Worm (Caenorhabditis elegans): ENCODE results near the gene F14D7.2.

DNA sequence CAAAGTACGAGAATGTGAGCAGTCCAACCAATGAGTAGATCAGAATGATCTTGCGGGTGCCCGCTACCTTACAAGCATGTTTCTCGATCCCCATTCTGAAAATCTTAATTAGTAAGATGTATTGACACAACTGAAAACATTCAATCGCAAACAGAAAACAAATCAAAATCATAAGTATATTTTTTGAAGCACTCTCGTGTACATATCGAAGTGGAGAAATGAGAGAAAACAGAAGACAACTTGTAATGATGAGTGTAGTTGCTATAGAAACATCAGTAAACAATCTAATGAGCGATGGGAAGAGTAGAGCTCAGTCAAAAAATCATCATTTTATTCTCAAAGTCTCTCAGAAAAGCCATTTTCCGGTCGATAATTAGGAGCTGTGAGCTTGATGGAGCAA is 19.2 kb upstream of the F14D7.2 start, which contains the start of gene F14D7.8:
- TF ChIP-seq alr-1 (tag; optimal IDR thresholded peaks at IDR 0.05; ENCODE audit: borderline replicate concordance): no peak
- TF ChIP-seq C34B4.2 (tag; optimal IDR thresholded peaks at IDR 0.05): no peak
- no peak for TF ChIP-seq ztf-4 (tag; optimal IDR thresholded peaks at IDR 0.05)
- no peak for TF ChIP-seq nhr-76 (tag; optimal IDR thresholded peaks at IDR 0.05)
- no peak for TF ChIP-seq ces-1 (GFP tag; optimal IDR thresholded peaks at IDR 0.05)
- TF ChIP-seq lin-39 (tag; optimal IDR thresholded peaks at IDR 0.05): no peak
- no peak for TF ChIP-seq mdl-1 (tag; optimal IDR thresholded peaks at IDR 0.05)
- no peak for TF ChIP-seq hlh-17 (GFP tag; optimal IDR thresholded peaks at IDR 0.05; ENCODE audit: borderline replicate concordance)
- TF ChIP-seq unc-62 (GFP tag; optimal IDR thresholded peaks at IDR 0.05): no peak
- TF ChIP-seq zag-1 (tag; optimal IDR thresholded peaks at IDR 0.05): no peak

Measured in whole organism, L1 larva.